Worm (Caenorhabditis elegans) whole organism, mixed stage, embryonic: ENCODE measurements around the gene hpo-26.

Experiments used
- M03D4.4 ChIP-seq: sonication (generic microtip); optimal IDR thresholded peaks from 2 replicates; lab custom pipeline; 2017; ENCODE audit warnings: mild to moderate bottlenecking, missing genetic modification characterization, missing compliant biosample characterization
- bed-3 ChIP-seq: fragments of 200-800 bp; sonication (Bioruptor generic); optimal IDR thresholded peaks from 3 replicates; lab custom pipeline; 2018; ENCODE audit warnings: mild to moderate bottlenecking, missing genetic modification characterization, moderate library complexity, missing compliant biosample characterization
- blmp-1 ChIP-seq: fragments of 150-350 bp; optimal IDR thresholded peaks from 2 replicates; lab custom pipeline; 2014; ENCODE audit warnings: missing biosample characterization, missing genetic modification characterization
- ceh-39 ChIP-seq: fragments of 150-350 bp; optimal IDR thresholded peaks from 2 replicates; lab custom pipeline; 2014; ENCODE audit warnings: missing biosample characterization, missing genetic modification characterization
- ceh-83 ChIP-seq: fragments of 200-800 bp; sonication (Bioruptor generic); optimal IDR thresholded peaks from 2 replicates; lab custom pipeline; 2018; ENCODE audit warnings: mild to moderate bottlenecking, missing genetic modification characterization, missing compliant biosample characterization
- ces-1 ChIP-seq: fragments of 150-350 bp; optimal IDR thresholded peaks from 2 replicates; lab custom pipeline; 2014; ENCODE audit warnings: missing biosample characterization, missing genetic modification reagents, missing genetic modification characterization
- cnd-1 ChIP-seq: fragments of 200-800 bp; sonication (Bioruptor generic); optimal IDR thresholded peaks from 2 replicates; lab custom pipeline; 2018; ENCODE audit warnings: mild to moderate bottlenecking, missing genetic modification characterization, missing compliant biosample characterization
- elt-1 ChIP-seq: sonication (generic microtip); optimal IDR thresholded peaks from 2 replicates; lab custom pipeline; 2017; ENCODE audit warnings: missing genetic modification characterization, mild to moderate bottlenecking, missing compliant biosample characterization, antibody characterized with exemption, moderate library complexity, borderline replicate concordance; ENCODE audit not compliant: insufficient read depth
- elt-3 ChIP-seq: fragments of 150-350 bp; optimal IDR thresholded peaks from 2 replicates; lab custom pipeline; 2014; ENCODE audit warnings: missing biosample characterization, missing genetic modification characterization
- flh-1 ChIP-seq: fragments of 200-800 bp; sonication (Bioruptor generic); optimal IDR thresholded peaks from 2 replicates; lab custom pipeline; 2018; ENCODE audit warnings: mild to moderate bottlenecking, missing genetic modification characterization, moderate library complexity, missing compliant biosample characterization
- ham-2 ChIP-seq: fragments of 200-800 bp; sonication (Bioruptor generic); optimal IDR thresholded peaks from 2 replicates; lab custom pipeline; 2018; ENCODE audit warnings: mild to moderate bottlenecking, missing genetic modification characterization, missing compliant biosample characterization
- hlh-1 ChIP-seq: fragments of 150-350 bp; optimal IDR thresholded peaks from 2 replicates; lab custom pipeline; 2014; ENCODE audit warnings: missing biosample characterization, missing genetic modification reagents, missing genetic modification characterization
- lin-13 ChIP-seq: fragments of 150-350 bp; optimal IDR thresholded peaks from 2 replicates; lab custom pipeline; 2014; ENCODE audit warnings: missing biosample characterization, missing genetic modification characterization
- lin-32 ChIP-seq: fragments of 200-800 bp; sonication (Bioruptor generic); optimal IDR thresholded peaks from 2 replicates; lab custom pipeline; 2018; ENCODE audit warnings: mild to moderate bottlenecking, missing genetic modification characterization, missing compliant biosample characterization
- lsy-2 ChIP-seq: fragments of 150-350 bp; optimal IDR thresholded peaks from 2 replicates; lab custom pipeline; 2014; ENCODE audit warnings: missing biosample characterization, missing genetic modification characterization
- mab-5 ChIP-seq: fragments of 150-350 bp; optimal IDR thresholded peaks from 2 replicates; lab custom pipeline; 2014; ENCODE audit warnings: missing biosample characterization, missing genetic modification characterization
- mep-1 ChIP-seq: fragments of 150-350 bp; optimal IDR thresholded peaks from 2 replicates; lab custom pipeline; 2017; ENCODE audit warnings: missing biosample characterization, missing genetic modification reagents, missing genetic modification characterization, inconsistent platforms
- mls-2 ChIP-seq: sonication (generic microtip); optimal IDR thresholded peaks from 2 replicates; lab custom pipeline; 2016; ENCODE audit warnings: mild to moderate bottlenecking, missing genetic modification characterization, moderate library complexity, missing compliant biosample characterization
- nhr-237 ChIP-seq: fragments of 150-350 bp; optimal IDR thresholded peaks from 2 replicates; lab custom pipeline; 2014; ENCODE audit warnings: missing biosample characterization, missing genetic modification characterization
- nhr-28 ChIP-seq: fragments of 150-350 bp; optimal IDR thresholded peaks from 2 replicates; lab custom pipeline; 2014; ENCODE audit warnings: missing biosample characterization, missing genetic modification characterization
- nhr-76 ChIP-seq: sonication (generic microtip); optimal IDR thresholded peaks from 2 replicates; lab custom pipeline; 2017; ENCODE audit warnings: missing biosample characterization, missing genetic modification characterization
- pha-4 ChIP-seq: fragments of 150-350 bp; optimal IDR thresholded peaks from 2 replicates; lab custom pipeline; 2018; ENCODE audit warnings: missing biosample characterization, missing genetic modification reagents, missing genetic modification characterization
- sem-2 ChIP-seq: fragments of 200-800 bp; sonication (Bioruptor generic); optimal IDR thresholded peaks from 2 replicates; lab custom pipeline; 2018; ENCODE audit warnings: mild to moderate bottlenecking, missing genetic modification characterization, missing compliant biosample characterization
- snpc-4 ChIP-seq: fragments of 150-350 bp; optimal IDR thresholded peaks from 2 replicates; lab custom pipeline; 2014; ENCODE audit warnings: missing biosample characterization, missing genetic modification characterization
- sptf-1 ChIP-seq: sonication (generic microtip); optimal IDR thresholded peaks from 2 replicates; lab custom pipeline; 2017; ENCODE audit warnings: mild to moderate bottlenecking, missing genetic modification characterization, moderate library complexity, missing compliant biosample characterization
- unc-120 ChIP-seq: sonication (generic microtip); optimal IDR thresholded peaks from 2 replicates; lab custom pipeline; 2017; ENCODE audit warnings: missing genetic modification characterization, missing compliant biosample characterization; ENCODE audit not compliant: poor library complexity, severe bottlenecking
- unc-39 ChIP-seq: fragments of 150-350 bp; optimal IDR thresholded peaks from 2 replicates; lab custom pipeline; 2014; ENCODE audit warnings: missing biosample characterization, missing genetic modification characterization
- unc-62 ChIP-seq: fragments of 150-350 bp; optimal IDR thresholded peaks from 2 replicates; lab custom pipeline; 2014; ENCODE audit warnings: missing biosample characterization, missing genetic modification reagents, missing genetic modification characterization
- zip-8 ChIP-seq: fragments of 150-350 bp; optimal IDR thresholded peaks from 2 replicates; lab custom pipeline; 2014; ENCODE audit warnings: missing biosample characterization, missing genetic modification characterization

Gene hpo-26

ce11 chrV:6517305-6518224 lies 15.3 kb downstream of the hpo-26 start:
- TF ChIP-seq unc-120 (tag; lab: Kevin White, UChicago) (peak; percentile 2), hlh-1 (peak; percentile 20), sptf-1 (no peak)
- TF ChIP-seq, all 35 proteins: peak for 2

DNA sequence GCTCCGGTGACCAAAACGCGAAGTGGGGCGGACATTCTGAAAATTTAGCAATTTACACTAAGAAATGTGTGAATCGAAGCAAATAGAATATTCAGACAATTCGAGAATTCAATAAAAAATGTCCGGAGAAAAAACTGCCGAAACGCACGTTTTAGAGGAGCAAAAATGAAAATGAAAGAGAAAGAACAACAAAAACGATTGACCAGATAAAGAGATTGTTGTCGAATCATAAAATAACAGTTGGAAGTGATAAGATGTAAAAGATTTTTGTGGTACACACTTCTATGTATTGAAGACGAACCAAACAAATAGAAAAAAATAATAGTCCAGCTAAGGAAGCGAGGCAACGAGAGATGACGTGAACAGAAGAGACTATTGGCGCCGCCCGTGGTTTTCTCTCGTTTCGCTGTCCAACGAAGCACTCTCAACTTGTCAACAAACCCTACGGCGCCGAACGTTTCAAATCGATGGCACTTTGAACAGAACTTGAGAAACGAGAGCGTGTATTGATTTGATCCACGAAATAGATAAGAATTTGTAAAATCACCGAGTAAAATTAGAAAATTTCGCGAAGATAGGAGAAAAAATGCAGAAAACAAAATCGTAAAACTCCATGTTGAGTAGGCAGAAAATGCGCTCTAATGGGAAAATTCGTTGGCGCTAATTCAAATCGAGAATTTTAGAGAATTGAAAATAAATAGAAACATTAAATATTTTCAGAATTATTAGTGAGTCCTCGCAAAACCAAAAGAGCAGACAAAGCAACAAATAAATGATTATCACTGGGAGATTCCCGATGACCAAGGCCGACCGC lies 16.2 kb downstream of the hpo-26 start, which contains the start of gene mdh-1:
mdh-1 (minus strand) TSS at position 36 of the 814 bp plus-strand sequence.
- no peak for TF ChIP-seq lin-13 (tag; lab: Kevin White, UChicago)
- TF ChIP-seq unc-39 (tag; lab: Kevin White, UChicago): no peak
- no peak for TF ChIP-seq blmp-1 (tag; lab: Kevin White, UChicago)
- no peak for TF ChIP-seq lin-32 (GFP tag; lab: Kevin White, UChicago)
- no peak for TF ChIP-seq ceh-83 (GFP tag; lab: Kevin White, UChicago)
- no peak for TF ChIP-seq ceh-39 (tag; lab: Kevin White, UChicago)
- no peak for TF ChIP-seq bed-3 (GFP tag; lab: Kevin White, UChicago)
- no peak for TF ChIP-seq ham-2 (GFP tag; lab: Kevin White, UChicago)
- TF ChIP-seq zip-8 (tag; lab: Kevin White, UChicago): no peak
- no peak for TF ChIP-seq flh-1 (GFP tag; lab: Kevin White, UChicago)
- no peak for TF ChIP-seq snpc-4
- TF ChIP-seq nhr-28 (tag; lab: Kevin White, UChicago): no peak
- TF ChIP-seq cnd-1 (tag; lab: Kevin White, UChicago): no peak
- TF ChIP-seq unc-62 (GFP tag; lab: Kevin White, UChicago): no peak
- no peak for TF ChIP-seq lsy-2 (tag; lab: Kevin White, UChicago)
- TF ChIP-seq sem-2 (GFP tag; lab: Kevin White, UChicago): no peak
- TF ChIP-seq unc-120 (tag; lab: Kevin White, UChicago): no peak
- TF ChIP-seq, all 35 proteins: peak for 0

DNA sequence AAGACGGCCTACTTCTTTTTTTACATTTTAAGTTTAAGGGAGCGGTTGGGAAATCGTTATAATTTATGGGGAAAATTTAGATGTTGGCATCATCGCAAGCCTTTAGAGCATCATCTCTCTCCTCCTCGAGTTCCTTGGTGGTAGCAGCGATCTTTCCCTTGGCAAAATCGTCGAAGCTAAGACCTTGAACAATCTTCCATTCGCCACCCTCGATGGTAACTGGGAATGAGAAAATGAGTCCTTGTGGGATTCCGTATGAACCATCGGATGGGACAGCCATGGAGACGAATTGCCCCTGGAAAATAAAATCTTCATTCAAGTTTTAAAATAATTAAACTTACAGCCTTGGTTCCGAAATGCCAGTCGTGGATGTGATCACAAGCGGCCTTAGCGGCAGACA lies 17.5 kb downstream of the hpo-26 start:
- no peak for TF ChIP-seq ces-1 (GFP tag; lab: Kevin White, UChicago)
- TF ChIP-seq nhr-237 (tag; lab: Kevin White, UChicago): no peak
- no peak for TF ChIP-seq ceh-39 (tag; lab: Kevin White, UChicago)
- no peak for TF ChIP-seq elt-1 (tag; lab: Kevin White, UChicago)
- no peak for TF ChIP-seq nhr-28 (tag; lab: Kevin White, UChicago)
- TF ChIP-seq unc-62 (GFP tag; lab: Kevin White, UChicago): no peak
- no peak for TF ChIP-seq lin-13 (tag; lab: Kevin White, UChicago)
- TF ChIP-seq ceh-83 (GFP tag; lab: Kevin White, UChicago): no peak
- no peak for TF ChIP-seq blmp-1 (tag; lab: Kevin White, UChicago)
- no peak for TF ChIP-seq mab-5 (tag; lab: Kevin White, UChicago)
- no peak for TF ChIP-seq unc-39 (tag; lab: Kevin White, UChicago)
- no peak for TF ChIP-seq snpc-4
- TF ChIP-seq sem-2 (GFP tag; lab: Kevin White, UChicago): no peak
- no peak for TF ChIP-seq M03D4.4 (tag; lab: Kevin White, UChicago)
- no peak for TF ChIP-seq nhr-76 (tag; lab: Kevin White, UChicago)
- no peak for TF ChIP-seq elt-3

DNA sequence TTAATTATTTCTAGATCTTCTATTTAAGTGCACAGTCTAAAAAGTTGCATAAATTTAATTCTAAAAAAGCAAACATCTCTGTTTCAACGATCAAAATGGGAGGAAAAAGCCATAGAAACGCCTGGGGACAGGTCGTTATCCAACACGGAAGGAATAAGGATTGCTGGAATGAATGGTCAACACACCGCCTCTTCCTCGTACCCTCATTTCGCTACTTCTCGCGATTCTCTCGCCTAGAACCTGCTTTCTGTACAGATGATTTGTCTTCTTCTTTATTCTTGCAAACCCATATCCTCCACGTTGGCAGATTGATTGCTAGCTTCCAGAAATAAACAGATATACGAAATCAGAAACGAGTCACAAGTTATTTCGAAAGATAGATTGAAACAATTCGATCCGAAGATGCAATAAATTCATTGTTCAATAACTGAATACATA lies 18.0 kb downstream of the hpo-26 start, which contains the start of gene dpy-11:
dpy-11 (minus strand) TSS at position 354 of the 438 bp plus-strand sequence.
- TF ChIP-seq mls-2 (tag; lab: Kevin White, UChicago): no peak
- TF ChIP-seq lin-13 (tag; lab: Kevin White, UChicago): no peak
- TF ChIP-seq mep-1 (tag; lab: Kevin White, UChicago): no peak
- no peak for TF ChIP-seq zip-8 (tag; lab: Kevin White, UChicago)
- TF ChIP-seq nhr-76 (tag; lab: Kevin White, UChicago): no peak
- TF ChIP-seq ham-2 (GFP tag; lab: Kevin White, UChicago): no peak
- TF ChIP-seq pha-4: no peak
- no peak for TF ChIP-seq ces-1 (GFP tag; lab: Kevin White, UChicago)
- no peak for TF ChIP-seq cnd-1 (tag; lab: Kevin White, UChicago)
